Worm (Caenorhabditis elegans): ENCODE results near the gene arrd-1.
A peak's percentile ranks its signal among the peaks of the same experiment; 100 is the strongest.

Gene arrd-1

DNA sequence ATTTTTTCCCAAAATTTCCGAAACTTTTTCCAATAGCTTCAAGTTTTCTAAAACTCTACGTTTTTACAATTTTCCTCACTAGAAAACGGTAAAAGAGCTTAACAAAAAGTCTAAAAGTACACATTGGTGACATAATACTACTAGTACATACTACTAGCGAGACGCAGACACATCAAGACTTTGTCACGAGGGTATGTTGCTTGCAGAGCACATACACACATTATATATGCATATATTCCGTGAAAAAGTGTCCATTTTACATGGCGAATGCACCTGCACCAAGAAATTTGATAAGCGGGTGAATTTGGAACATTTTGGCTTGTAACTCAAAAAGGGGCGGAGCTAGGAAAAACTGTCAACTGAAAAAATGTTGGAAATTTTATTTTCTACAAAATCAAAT is 26.0 kb upstream of the arrd-1 start:
- peak; percentile 49 for TF ChIP-seq swsn-7 (tag; optimal IDR thresholded peaks at IDR 0.05)
- peak; percentile 53 to 57 for TF ChIP-seq efl-1 (optimal IDR thresholded peaks at IDR 0.05)
- TF ChIP-seq efl-1 (GFP tag; optimal IDR thresholded peaks at IDR 0.05 in 1 of 2): peak; percentile 39 to 93
- TF ChIP-seq dsc-1 (tag; optimal IDR thresholded peaks at IDR 0.05): peak; percentile 4
- no peak for TF ChIP-seq sptf-1 (tag; optimal IDR thresholded peaks at IDR 0.05)
- TF ChIP-seq C16A3.4 (tag; optimal IDR thresholded peaks at IDR 0.05): no peak
- peak; percentile 12; the same call in 1 of the 2 replicates for TF ChIP-seq nhr-19 (GFP tag; conservative IDR thresholded peaks at IDR 0.05)
- TF ChIP-seq nhr-71 (tag; optimal IDR thresholded peaks at IDR 0.05): peak; percentile 71
- TF ChIP-seq zip-4 (GFP tag; optimal IDR thresholded peaks at IDR 0.05): no peak
- TF ChIP-seq lin-35 (GFP tag; optimal IDR thresholded peaks at IDR 0.05): peak; percentile 26 to 51
- no peak for TF ChIP-seq F16B12.6 (tag; optimal IDR thresholded peaks at IDR 0.05)
- TF ChIP-seq xbp-1 (tag; optimal IDR thresholded peaks at IDR 0.05): peak; percentile 34
- TF ChIP-seq egl-13 (tag; optimal IDR thresholded peaks at IDR 0.05): peak; percentile 35
- peak; percentile 50 to 54 for TF ChIP-seq lsy-2 (tag; optimal IDR thresholded peaks at IDR 0.05)
- TF ChIP-seq aha-1 (tag; optimal IDR thresholded peaks at IDR 0.05): no peak
- no peak for TF ChIP-seq C34B4.2 (tag; optimal IDR thresholded peaks at IDR 0.05)
- no peak for TF ChIP-seq ceh-90 (tag; optimal IDR thresholded peaks at IDR 0.05)
- peak; percentile 78 for TF ChIP-seq fkh-8 (tag; optimal IDR thresholded peaks at IDR 0.05)
- peak; percentile 31 for TF ChIP-seq lir-3 (tag; optimal IDR thresholded peaks at IDR 0.05; ENCODE audit: poor library complexity)
- peak; percentile 15; the same call in 1 of the 2 replicates for TF ChIP-seq isw-1 (GFP tag; IDR thresholded peaks at IDR 0.05)
- TF ChIP-seq dpl-1 (GFP tag; optimal IDR thresholded peaks at IDR 0.05): peak in 2 of 3 experiments; percentile 0 to 52
- peak; percentile 51 for TF ChIP-seq mep-1 (tag; optimal IDR thresholded peaks at IDR 0.05)
- TF ChIP-seq jun-1 (tag; optimal IDR thresholded peaks at IDR 0.05): no peak
- peak; percentile 30 for TF ChIP-seq tbx-2 (tag; optimal IDR thresholded peaks at IDR 0.05)
- no peak for TF ChIP-seq unc-30 (tag; optimal IDR thresholded peaks at IDR 0.05)
- TF ChIP-seq irx-1 (tag; optimal IDR thresholded peaks at IDR 0.05): no peak
- TF ChIP-seq C04F5.9 (tag; optimal IDR thresholded peaks at IDR 0.05): no peak
- no peak for TF ChIP-seq Y116A8C.19 (tag; optimal IDR thresholded peaks at IDR 0.05; ENCODE audit: borderline replicate concordance)
- no peak for TF ChIP-seq ets-5 (GFP tag; IDR thresholded peaks at IDR 0.05)
- peak in 2 of 3 experiments; percentile 4 to 36 for TF ChIP-seq ceh-82 (tag; optimal IDR thresholded peaks at IDR 0.05)
- TF ChIP-seq grh-1 (GFP tag; IDR thresholded peaks at IDR 0.05): no peak
- no peak for TF ChIP-seq unc-98 (GFP tag; IDR thresholded peaks at IDR 0.05)
- peak; percentile 10 for TF ChIP-seq nhr-90 (tag; optimal IDR thresholded peaks at IDR 0.05; ENCODE audit: poor library complexity)
- TF ChIP-seq snpc-4 (tag; optimal IDR thresholded peaks at IDR 0.05): no peak
- TF ChIP-seq lin-13 (GFP tag; optimal IDR thresholded peaks at IDR 0.05): peak; percentile 38
- no peak for TF ChIP-seq lin-15B (tag; optimal IDR thresholded peaks at IDR 0.05)
- TF ChIP-seq nhr-12 (tag; optimal IDR thresholded peaks at IDR 0.05): no peak
- peak; percentile 45 for TF ChIP-seq skn-1 (tag; optimal IDR thresholded peaks at IDR 0.05)
- TF ChIP-seq unc-86 (tag; optimal IDR thresholded peaks at IDR 0.05): peak; percentile 91
- no peak for TF ChIP-seq sox-4 (tag; optimal IDR thresholded peaks at IDR 0.05)
- TF ChIP-seq mdl-1 (tag; optimal IDR thresholded peaks at IDR 0.05): peak in 1 of 2 experiments; percentile 44
- no peak for TF ChIP-seq ztf-4 (tag; optimal IDR thresholded peaks at IDR 0.05)
- TF ChIP-seq tlp-1 (tag; optimal IDR thresholded peaks at IDR 0.05): no peak
- no peak for TF ChIP-seq nhr-28 (tag; optimal IDR thresholded peaks at IDR 0.05)
- TF ChIP-seq nhr-47 (tag; optimal IDR thresholded peaks at IDR 0.05): peak; percentile 60
- peak; percentile 34 for TF ChIP-seq snu-23 (GFP tag; optimal IDR thresholded peaks at IDR 0.05)
- no peak for TF ChIP-seq pag-3 (tag; optimal IDR thresholded peaks at IDR 0.05; ENCODE audit: borderline replicate concordance, insufficient read depth)
- TF ChIP-seq egl-27 (tag; optimal IDR thresholded peaks at IDR 0.05): no peak
- TF ChIP-seq nhr-237 (tag; optimal IDR thresholded peaks at IDR 0.05): no peak
- TF ChIP-seq ama-1 (optimal IDR thresholded peaks at IDR 0.05): no peak
- TF ChIP-seq nhr-11 (tag; optimal IDR thresholded peaks at IDR 0.05): peak; percentile 6
- TF ChIP-seq lin-39 (tag; optimal IDR thresholded peaks at IDR 0.05): no peak
- no peak for TF ChIP-seq blmp-1 (tag; optimal IDR thresholded peaks at IDR 0.05)
- TF ChIP-seq sup-37 (GFP tag; optimal IDR thresholded peaks at IDR 0.05): no peak

All from whole organism, L1 larva.